Fruit fly (Drosophila melanogaster) whole organism, pupa: ENCODE results near the gene Sec8.
A peak's percentile ranks its signal among the peaks of the same experiment; 100 is the strongest.

Source experiments
- CG10348 ChIP-seq: fragments of 200-800 bp; sonication (Bioruptor generic); IDR thresholded peaks from 2 replicates; pipeline ENCODE4 v1.3.6; 2022; ENCODE audit warnings: missing biosample characterization, missing genetic modification characterization
- CG12605 ChIP-seq: fragments of 200-800 bp; sonication (Bioruptor generic); IDR thresholded peaks from 2 replicates; pipeline ENCODE4 v1.3.6; 2022; ENCODE audit warnings: missing biosample characterization, missing genetic modification characterization
- CG13204 ChIP-seq: fragments of 200-800 bp; sonication (Bioruptor generic); optimal IDR thresholded peaks from 2 replicates; lab custom pipeline; 2018; ENCODE audit warnings: missing biosample characterization, mild to moderate bottlenecking, missing genetic modification characterization, moderate library complexity
- CG14655 ChIP-seq: fragments of 200-800 bp; sonication (Bioruptor generic); optimal IDR thresholded peaks from 3 replicates; lab custom pipeline; 2017; ENCODE audit warnings: mild to moderate bottlenecking, missing biosample characterization, missing genetic modification reagents, missing genetic modification characterization
- CG15710 ChIP-seq: fragments of 200-800 bp; sonication (Bioruptor generic); optimal IDR thresholded peaks from 2 replicates; lab custom pipeline; 2018; ENCODE audit warnings: missing biosample characterization, mild to moderate bottlenecking, missing genetic modification characterization, moderate library complexity
- CG17806 ChIP-seq: fragments of 200-800 bp; sonication (Bioruptor generic); optimal IDR thresholded peaks from 2 replicates; lab custom pipeline; 2018; ENCODE audit warnings: missing biosample characterization, mild to moderate bottlenecking, missing genetic modification characterization, moderate library complexity
- CG32121 ChIP-seq: fragments of 200-800 bp; sonication (Bioruptor generic); IDR thresholded peaks from 2 replicates; pipeline ENCODE4 v1.3.6; 2022; ENCODE audit warnings: missing biosample characterization, missing genetic modification characterization
- CG34367 ChIP-seq: fragments of 200-800 bp; sonication (Bioruptor generic); optimal IDR thresholded peaks from 2 replicates; lab custom pipeline; 2018; ENCODE audit warnings: missing biosample characterization, mild to moderate bottlenecking, missing genetic modification characterization
- CG4496 ChIP-seq: fragments of 200-800 bp; sonication (Bioruptor generic); IDR thresholded peaks from 3 replicates; pipeline ENCODE4 v1.3.6; 2022; ENCODE audit warnings: missing biosample characterization, missing genetic modification characterization
- CG8159 ChIP-seq: fragments of 200-800 bp; sonication (Bioruptor generic); optimal IDR thresholded peaks from 3 replicates; lab custom pipeline; 2018; ENCODE audit warnings: missing biosample characterization, mild to moderate bottlenecking, missing genetic modification characterization, moderate library complexity
- CG8301 ChIP-seq: fragments of 200-800 bp; sonication (Bioruptor generic); optimal IDR thresholded peaks from 2 replicates; lab custom pipeline; 2018; ENCODE audit warnings: missing biosample characterization, mild to moderate bottlenecking, missing genetic modification characterization
- CG9948 ChIP-seq: fragments of 200-800 bp; sonication (Bioruptor generic); optimal IDR thresholded peaks from 2 replicates; lab custom pipeline; 2018; ENCODE audit warnings: missing biosample characterization, mild to moderate bottlenecking, missing genetic modification characterization, moderate library complexity
- D1 ChIP-seq: fragments of 200-800 bp; sonication (Bioruptor generic); optimal IDR thresholded peaks from 2 replicates; lab custom pipeline; 2018; ENCODE audit warnings: missing biosample characterization, mild to moderate bottlenecking, missing genetic modification characterization, moderate library complexity
- EcR ChIP-seq: fragments of 200-800 bp; sonication (Bioruptor generic); optimal IDR thresholded peaks from 3 replicates; lab custom pipeline; 2019; ENCODE audit warnings: missing biosample characterization, missing genetic modification characterization, mild to moderate bottlenecking, moderate library complexity, missing genetic modification reagents
- Ets98B ChIP-seq: fragments of 200-800 bp; sonication (Bioruptor generic); IDR thresholded peaks from 2 replicates; pipeline ENCODE4 v1.3.6; 2022; ENCODE audit warnings: missing biosample characterization, missing genetic modification characterization
- Pif1A ChIP-seq: fragments of 200-800 bp; sonication (Bioruptor generic); optimal IDR thresholded peaks from 3 replicates; lab custom pipeline; 2016; ENCODE audit warnings: missing biosample characterization, missing genetic modification characterization
- Pif1B ChIP-seq: fragments of 200-800 bp; sonication (Bioruptor generic); optimal IDR thresholded peaks from 3 replicates; lab custom pipeline; 2016; ENCODE audit warnings: missing biosample characterization, missing genetic modification characterization
- Snoo ChIP-seq: fragments of 200-800 bp; sonication (Bioruptor generic); optimal IDR thresholded peaks from 3 replicates; lab custom pipeline; 2017; ENCODE audit warnings: missing biosample characterization, mild to moderate bottlenecking, missing genetic modification characterization, inconsistent platforms
- fd96Ca ChIP-seq: fragments of 200-800 bp; sonication (Bioruptor generic); IDR thresholded peaks from 3 replicates; pipeline ENCODE4 v1.3.6; 2022; ENCODE audit warnings: missing biosample characterization, missing genetic modification characterization
- gl ChIP-seq: fragments of 200-800 bp; sonication (Bioruptor generic); optimal IDR thresholded peaks from 2 replicates; lab custom pipeline; 2018; ENCODE audit warnings: missing biosample characterization, mild to moderate bottlenecking, missing genetic modification characterization
- rn ChIP-seq: fragments of 200-800 bp; sonication (Bioruptor generic); IDR thresholded peaks from 2 replicates; pipeline ENCODE4 v1.3.6; 2022; ENCODE audit warnings: missing biosample characterization, missing genetic modification characterization

Gene Sec8

dm6 chr3R:5758624-5759209 is at the start of gene Sec8:
Gene Sec8, minus strand, starts transcription at chr3R:5758997.
- TF ChIP-seq fd96Ca, result 0 out of 3 replicates have a peak, but pooled peaks have one; percentile 33
- TF ChIP-seq CG32121 (GFP tag; lab: Robert Waterston, UW), result no peak
- no peak for TF ChIP-seq CG17806
- no peak for TF ChIP-seq CG10348 (GFP tag; lab: Robert Waterston, UW)
- 0 out of 3 replicates have a peak, but pooled peaks have one; percentile 33 for TF ChIP-seq CG4496 (GFP tag; lab: Robert Waterston, UW)

- TF ChIP-seq CG15710, result no peak
- peak; percentile 44 for TF ChIP-seq CG13204 (GFP tag; lab: Kevin White, UChicago)
- no peak for TF ChIP-seq CG14655 (GFP tag; lab: Kevin White, UChicago)
- no peak for TF ChIP-seq gl (tag; lab: Kevin White, UChicago)
- TF ChIP-seq Pif1A, result no peak
- no peak for TF ChIP-seq CG32121 (GFP tag; lab: Robert Waterston, UW)
- TF ChIP-seq Ets98B (GFP tag; lab: Robert Waterston, UW), result no peak
- TF ChIP-seq fd96Ca, result no peak
- no peak for TF ChIP-seq rn (GFP tag; lab: Robert Waterston, UW)
Measured at dm6 chr3R:5801703-5802436, 43.1 kb upstream of the Sec8 start, which contains the start of gene CG11000. Gene CG11000, plus strand, starts transcription at chr3R:5802328.

- TF ChIP-seq CG17806, result no peak
- TF ChIP-seq Pif1A, result no peak
- no peak for TF ChIP-seq CG4496 (GFP tag; lab: Robert Waterston, UW)
- no peak for TF ChIP-seq Pif1B (GFP tag; lab: Kevin White, UChicago)
- no peak for TF ChIP-seq CG8159
- no peak for TF ChIP-seq CG34367 (tag; lab: Kevin White, UChicago)
- TF ChIP-seq CG15710, result no peak
- no peak for TF ChIP-seq CG10348 (GFP tag; lab: Robert Waterston, UW)
- TF ChIP-seq CG8301 (tag; lab: Kevin White, UChicago), result no peak
- no peak for TF ChIP-seq Ets98B (GFP tag; lab: Robert Waterston, UW)
- no peak for TF ChIP-seq Snoo (tag; lab: Kevin White, UChicago)
- no peak for TF ChIP-seq CG12605
- TF ChIP-seq CG14655 (GFP tag; lab: Kevin White, UChicago), result no peak
- no peak for TF ChIP-seq rn (GFP tag; lab: Robert Waterston, UW)
- TF ChIP-seq CG13204 (GFP tag; lab: Kevin White, UChicago), result no peak
- TF ChIP-seq fd96Ca, result no peak
- no peak for TF ChIP-seq gl (tag; lab: Kevin White, UChicago)
- no peak for TF ChIP-seq CG9948 (tag; lab: Kevin White, UChicago)
Measured at dm6 chr3R:5797709-5798108, 38.9 kb upstream of the Sec8 start.

- no peak for TF ChIP-seq CG8301 (tag; lab: Kevin White, UChicago)
- TF ChIP-seq Ets98B (GFP tag; lab: Robert Waterston, UW), result no peak
- no peak for TF ChIP-seq EcR (GFP tag; lab: Kevin White, UChicago)
- no peak for TF ChIP-seq CG15710
- TF ChIP-seq rn (GFP tag; lab: Robert Waterston, UW), result no peak
- no peak for TF ChIP-seq CG14655 (GFP tag; lab: Kevin White, UChicago)
- no peak for TF ChIP-seq CG32121 (GFP tag; lab: Robert Waterston, UW)
- no peak for TF ChIP-seq CG9948 (tag; lab: Kevin White, UChicago)
- no peak for TF ChIP-seq Pif1A
- TF ChIP-seq D1 (tag; lab: Kevin White, UChicago), result no peak
Measured at dm6 chr3R:5794267-5795089, 35.7 kb upstream of the Sec8 start, which contains the start of the genes PSMG1 and CG10979. Gene PSMG1, minus strand, starts transcription at chr3R:5794317. Gene CG10979, plus strand, starts transcription at chr3R:5794705.

dm6 chr3R:5791497-5791896 is 32.7 kb upstream of the Sec8 start, which contains the start of gene Hpf1:
Gene Hpf1, plus strand, starts transcription at chr3R:5791879.
- TF ChIP-seq CG32121 (GFP tag; lab: Robert Waterston, UW) (peak; percentile 99), Snoo (tag; lab: Kevin White, UChicago) (peak; percentile 99), D1 (tag; lab: Kevin White, UChicago) (no peak), CG8159 (peak; percentile 99), CG12605 (peak; percentile 98), Pif1B (GFP tag; lab: Kevin White, UChicago) (peak; percentile 99), CG14655 (GFP tag; lab: Kevin White, UChicago) (peak; percentile 99), EcR (GFP tag; lab: Kevin White, UChicago) (peak; percentile 63), CG34367 (tag; lab: Kevin White, UChicago) (peak; percentile 99), gl (tag; lab: Kevin White, UChicago) (peak; percentile 98), Pif1A (peak; percentile 99), CG13204 (GFP tag; lab: Kevin White, UChicago) (peak; percentile 92), fd96Ca (peak; percentile 99), CG15710 (peak; percentile 99), CG8301 (tag; lab: Kevin White, UChicago) (peak; percentile 99), Ets98B (GFP tag; lab: Robert Waterston, UW) (peak; percentile 98), CG9948 (tag; lab: Kevin White, UChicago) (peak; percentile 99), CG4496 (GFP tag; lab: Robert Waterston, UW) (peak; percentile 99), CG10348 (GFP tag; lab: Robert Waterston, UW) (peak; percentile 97), rn (GFP tag; lab: Robert Waterston, UW) (peak; percentile 96), CG17806 (peak; percentile 99)
- TF ChIP-seq, all 21 proteins: peak for 20
